Fruit fly (Drosophila melanogaster) whole organism, prepupa: Measurements from ENCODE around the gene t-cup.
A peak's percentile ranks its signal among the peaks of the same experiment; 100 is the strongest.

Experiments used
- Blimp-1 ChIP-seq: fragments of 200-800 bp; sonication (Bioruptor generic); optimal IDR thresholded peaks from 3 replicates; lab custom pipeline; 2017; ENCODE audit warnings: missing biosample characterization, missing genetic modification characterization, mild to moderate bottlenecking, moderate library complexity, missing genetic modification reagents
- CG10631 ChIP-seq: fragments of 200-800 bp; sonication (Bioruptor generic); optimal IDR thresholded peaks from 2 replicates; lab custom pipeline; 2016; ENCODE audit warnings: missing biosample characterization, missing genetic modification characterization
- CG11294 ChIP-seq: fragments of 200-800 bp; sonication (Bioruptor generic); IDR thresholded peaks from 2 replicates; pipeline ENCODE4 v1.3.6; 2022; ENCODE audit warnings: missing biosample characterization, missing genetic modification characterization
- CG11762 ChIP-seq: fragments of 200-800 bp; sonication (Bioruptor generic); optimal IDR thresholded peaks from 3 replicates; lab custom pipeline; 2016; ENCODE audit warnings: missing biosample characterization, missing genetic modification characterization; ENCODE audit not compliant: insufficient read depth
- CG11902 ChIP-seq: fragments of 200-800 bp; sonication (Bioruptor generic); optimal IDR thresholded peaks from 3 replicates; lab custom pipeline; 2016; ENCODE audit warnings: missing biosample characterization, missing genetic modification characterization
- CG15336 ChIP-seq: fragments of 200-800 bp; sonication (Bioruptor generic); IDR thresholded peaks from 2 replicates; pipeline ENCODE4 v1.3.6; 2022; ENCODE audit warnings: missing biosample characterization, missing genetic modification characterization
- CG1621 ChIP-seq: fragments of 200-800 bp; sonication (Bioruptor generic); optimal IDR thresholded peaks from 3 replicates; lab custom pipeline; 2018; ENCODE audit warnings: missing biosample characterization, mild to moderate bottlenecking, missing genetic modification characterization
- CG16779 ChIP-seq: fragments of 200-800 bp; sonication (Bioruptor generic); optimal IDR thresholded peaks from 3 replicates; lab custom pipeline; 2017; ENCODE audit warnings: missing biosample characterization, mild to moderate bottlenecking, missing genetic modification characterization
- CG3032 ChIP-seq: fragments of 200-800 bp; optimal IDR thresholded peaks from 2 replicates; lab custom pipeline; 2019; ENCODE audit warnings: missing biosample characterization, mild to moderate bottlenecking, missing genetic modification characterization, moderate library complexity
- CG32006 ChIP-seq: fragments of 200-800 bp; sonication (Bioruptor generic); optimal IDR thresholded peaks from 3 replicates; lab custom pipeline; 2017; ENCODE audit warnings: missing biosample characterization, mild to moderate bottlenecking, missing genetic modification characterization
- CG34406 ChIP-seq: fragments of 200-800 bp; sonication (Bioruptor generic); optimal IDR thresholded peaks from 3 replicates; lab custom pipeline; 2016; ENCODE audit warnings: missing biosample characterization, missing genetic modification characterization
- CG3919 ChIP-seq: fragments of 200-800 bp; sonication (Bioruptor generic); optimal IDR thresholded peaks from 3 replicates; lab custom pipeline; 2016; ENCODE audit warnings: missing biosample characterization, missing genetic modification characterization
- CG4318 ChIP-seq: fragments of 200-800 bp; sonication (Bioruptor generic); optimal IDR thresholded peaks from 3 replicates; lab custom pipeline; 2017; ENCODE audit warnings: missing biosample characterization, mild to moderate bottlenecking, missing genetic modification characterization
- CG6163 ChIP-seq: fragments of 200-800 bp; sonication (Bioruptor generic); IDR thresholded peaks from 3 replicates; pipeline ENCODE4 v1.3.6; 2022; ENCODE audit warnings: missing biosample characterization, missing genetic modification characterization
- CG7368 ChIP-seq: fragments of 200-800 bp; sonication (Bioruptor generic); optimal IDR thresholded peaks from 3 replicates; lab custom pipeline; 2016; ENCODE audit warnings: missing biosample characterization, missing genetic modification characterization
- CG8119 ChIP-seq: fragments of 200-800 bp; sonication (Bioruptor generic); IDR thresholded peaks from 3 replicates; pipeline ENCODE4 v1.3.6; 2022; ENCODE audit warnings: missing biosample characterization, missing genetic modification characterization
- CG8632 ChIP-seq: fragments of 200-800 bp; sonication (Bioruptor generic); optimal IDR thresholded peaks from 3 replicates; lab custom pipeline; 2016; ENCODE audit warnings: missing biosample characterization, missing genetic modification characterization
- CG9139 ChIP-seq: fragments of 200-800 bp; sonication (Bioruptor generic); optimal IDR thresholded peaks from 3 replicates; lab custom pipeline; 2017; ENCODE audit warnings: missing biosample characterization, mild to moderate bottlenecking, missing genetic modification characterization
- Eip78C ChIP-seq: fragments of 200-800 bp; sonication (Bioruptor generic); peaks from one replicate; lab custom pipeline; 2016; ENCODE audit warnings: missing biosample characterization, missing genetic modification characterization
- Eip93F ChIP-seq: fragments of 200-800 bp; sonication (Bioruptor generic); optimal IDR thresholded peaks from 2 replicates; lab custom pipeline; 2016; ENCODE audit warnings: missing biosample characterization, mild to moderate bottlenecking, missing genetic modification characterization
- Ets21C ChIP-seq: fragments of 200-800 bp; sonication (Bioruptor generic); optimal IDR thresholded peaks from 3 replicates; lab custom pipeline; 2016; ENCODE audit warnings: missing biosample characterization, missing genetic modification characterization
- Gug ChIP-seq: fragments of 200-800 bp; sonication (Bioruptor generic); IDR thresholded peaks from 2 replicates; pipeline ENCODE4 v1.3.6; 2022; ENCODE audit warnings: missing biosample characterization, missing genetic modification characterization
- Hr38 ChIP-seq: sonication (Bioruptor generic); optimal IDR thresholded peaks from 2 replicates; lab custom pipeline; 2016; ENCODE audit warnings: missing biosample characterization, missing genetic modification characterization
- Hr4 ChIP-seq: fragments of 200-800 bp; sonication (Bioruptor generic); optimal IDR thresholded peaks from 3 replicates; lab custom pipeline; 2016; ENCODE audit warnings: missing biosample characterization, missing genetic modification characterization
- Met ChIP-seq: fragments of 200-800 bp; sonication (Bioruptor generic); optimal IDR thresholded peaks from 3 replicates; lab custom pipeline; 2016; ENCODE audit warnings: missing biosample characterization, missing genetic modification characterization
- OdsH ChIP-seq: fragments of 200-800 bp; sonication (Bioruptor generic); optimal IDR thresholded peaks from 3 replicates; lab custom pipeline; 2016; ENCODE audit warnings: missing biosample characterization, missing genetic modification characterization
- Smox ChIP-seq: fragments of 200-800 bp; sonication (Bioruptor generic); optimal IDR thresholded peaks from 3 replicates; lab custom pipeline; 2016; ENCODE audit warnings: missing biosample characterization, missing genetic modification characterization
- Sox102F ChIP-seq: fragments of 200-800 bp; sonication (Bioruptor generic); optimal IDR thresholded peaks from 2 replicates; lab custom pipeline; 2016; ENCODE audit warnings: missing biosample characterization, mild to moderate bottlenecking, missing genetic modification characterization
- Sox14 ChIP-seq: fragments of 200-800 bp; sonication (Bioruptor generic); optimal IDR thresholded peaks from 3 replicates; lab custom pipeline; 2016; ENCODE audit warnings: missing biosample characterization, missing genetic modification characterization
- achi ChIP-seq: fragments of 200-800 bp; sonication (Bioruptor generic); optimal IDR thresholded peaks from 3 replicates; lab custom pipeline; 2016; ENCODE audit warnings: missing biosample characterization, missing genetic modification characterization
- acj6 ChIP-seq: fragments of 200-800 bp; sonication (Bioruptor generic); optimal IDR thresholded peaks from 3 replicates; lab custom pipeline; 2016; ENCODE audit warnings: missing biosample characterization, missing genetic modification characterization
- cyc ChIP-seq: fragments of 200-800 bp; sonication (Bioruptor generic); optimal IDR thresholded peaks from 3 replicates; lab custom pipeline; 2016; ENCODE audit warnings: missing biosample characterization, missing genetic modification characterization
- dac ChIP-seq: fragments of 200-800 bp; sonication (Bioruptor generic); optimal IDR thresholded peaks from 2 replicates; lab custom pipeline; 2017; ENCODE audit warnings: missing biosample characterization, mild to moderate bottlenecking, missing genetic modification characterization
- dsx ChIP-seq: fragments of 200-800 bp; optimal IDR thresholded peaks from 3 replicates; lab custom pipeline; 2019; ENCODE audit warnings: missing biosample characterization, mild to moderate bottlenecking, missing genetic modification characterization, moderate library complexity; ENCODE audit not compliant: poor library complexity, severe bottlenecking
- eg ChIP-seq: fragments of 200-800 bp; sonication (Bioruptor generic); IDR thresholded peaks from 3 replicates; pipeline ENCODE4 v1.3.6; 2022; ENCODE audit warnings: missing biosample characterization, missing genetic modification characterization
- fd85E ChIP-seq: fragments of 200-800 bp; sonication (Bioruptor generic); optimal IDR thresholded peaks from 3 replicates; lab custom pipeline; 2016; ENCODE audit warnings: missing biosample characterization, missing genetic modification characterization
- lz ChIP-seq: fragments of 200-800 bp; sonication (Bioruptor generic); optimal IDR thresholded peaks from 3 replicates; lab custom pipeline; 2016; ENCODE audit warnings: missing biosample characterization, missing genetic modification characterization
- pdm3 ChIP-seq: fragments of 200-800 bp; sonication (Bioruptor generic); optimal IDR thresholded peaks from 3 replicates; lab custom pipeline; 2016; ENCODE audit warnings: missing biosample characterization, missing genetic modification characterization
- salr ChIP-seq, 2 experiments: fragments of 200-800 bp; sonication (Bioruptor generic); optimal IDR thresholded peaks; 3 replicates each; lab custom pipeline; 2016 to 2018; ENCODE audit warnings: missing biosample characterization in 2 of 2, missing genetic modification characterization in 2 of 2, mild to moderate bottlenecking in 1 of 2
- spab ChIP-seq: fragments of 200-800 bp; sonication (Bioruptor generic); optimal IDR thresholded peaks from 2 replicates; lab custom pipeline; 2017; ENCODE audit warnings: missing biosample characterization, mild to moderate bottlenecking, missing genetic modification characterization, missing genetic modification reagents
- ss ChIP-seq, 2 experiments: fragments of 200-800 bp; sonication (Bioruptor generic); optimal IDR thresholded peaks; 2 replicates in 1 of 2; 3 replicates in 1 of 2; lab custom pipeline; 2017 to 2018; ENCODE audit warnings: mild to moderate bottlenecking in 2 of 2, missing biosample characterization in 2 of 2, missing genetic modification characterization in 2 of 2, moderate library complexity in 1 of 2
- svp ChIP-seq: fragments of 200-800 bp; sonication (Bioruptor generic); peaks from one replicate; lab custom pipeline; 2016; ENCODE audit warnings: missing biosample characterization, missing genetic modification characterization
- topi ChIP-seq: fragments of 200-800 bp; sonication (Bioruptor generic); optimal IDR thresholded peaks from 3 replicates; lab custom pipeline; 2016; ENCODE audit warnings: missing biosample characterization, missing genetic modification characterization
- vri ChIP-seq: fragments of 200-800 bp; sonication (Bioruptor generic); optimal IDR thresholded peaks from 3 replicates; lab custom pipeline; 2016; ENCODE audit warnings: missing biosample characterization, mild to moderate bottlenecking, missing genetic modification characterization

The t-cup gene

dm6 chr2L:12533671-12534402 is 36.7 kb upstream of the t-cup start:
- TF ChIP-seq Blimp-1 (GFP tag; lab: Kevin White, UChicago) = peak; percentile 62
- TF ChIP-seq vri = no peak
- TF ChIP-seq ss (GFP tag; optimal IDR thresholded peaks at IDR 0.05; lab: Kevin White, UChicago) = peak in 1 of 2 experiments; percentile 65
- no peak for TF ChIP-seq CG3032 (tag; lab: Kevin White, UChicago)
- 0 out of 3 replicates have a peak, but pooled peaks have one; percentile 12 for TF ChIP-seq CG8119
- TF ChIP-seq Sox14 = no peak
- 0 out of 2 replicates have a peak, but pooled peaks have one; percentile 15 for TF ChIP-seq CG15336 (GFP tag; lab: Robert Waterston, UW)
- TF ChIP-seq Smox (GFP tag; lab: Kevin White, UChicago) = no peak
- TF ChIP-seq CG34406 = no peak
- TF ChIP-seq CG9139 (GFP tag; lab: Kevin White, UChicago) = peak; percentile 11

- TF ChIP-seq dac (GFP tag; lab: Kevin White, UChicago) (no peak), svp (GFP tag; lab: Kevin White, UChicago) (peak; percentile 70), CG6163 (GFP tag; lab: Robert Waterston, UW) (no peak), CG11294 (no peak), vri (peak; percentile 14), Eip93F (GFP tag; lab: Kevin White, UChicago) (no peak), Eip78C (GFP tag; lab: Kevin White, UChicago) (peak; percentile 1), pdm3 (no peak)
These were observed 35.5 kb upstream of the t-cup start for dm6 chr2L:12532628-12533027.

dm6 chr2L:12529949-12530849 is 33.1 kb upstream of the t-cup start:
- TF ChIP-seq cyc (GFP tag; lab: Kevin White, UChicago) (no peak), CG9139 (GFP tag; lab: Kevin White, UChicago) (no peak), Hr4 (GFP tag; lab: Kevin White, UChicago) (peak; percentile 56), Gug (GFP tag; lab: Robert Waterston, UW) (no peak), Ets21C (GFP tag; lab: Kevin White, UChicago) (no peak), Smox (GFP tag; lab: Kevin White, UChicago) (no peak), fd85E (GFP tag; lab: Kevin White, UChicago) (no peak), CG10631 (GFP tag; lab: Kevin White, UChicago) (peak; percentile 6), CG32006 (peak; percentile 67), spab (GFP tag; lab: Kevin White, UChicago) (no peak), dac (GFP tag; lab: Kevin White, UChicago) (no peak), achi (GFP tag; lab: Kevin White, UChicago) (no peak), topi (GFP tag; lab: Kevin White, UChicago) (no peak), acj6 (GFP tag; lab: Kevin White, UChicago) (peak; percentile 22), Eip78C (GFP tag; lab: Kevin White, UChicago) (peak; percentile 90), CG16779 (no peak), lz (GFP tag; lab: Kevin White, UChicago) (no peak), dsx (no peak), CG6163 (GFP tag; lab: Robert Waterston, UW) (no peak), CG3919 (GFP tag; lab: Kevin White, UChicago) (no peak), CG11762 (GFP tag; lab: Kevin White, UChicago) (peak; percentile 7), Met (GFP tag; lab: Kevin White, UChicago) (no peak), CG15336 (GFP tag; lab: Robert Waterston, UW) (peak; percentile 69), CG7368 (no peak), CG8632 (GFP tag; lab: Kevin White, UChicago) (no peak), Sox102F (GFP tag; lab: Kevin White, UChicago) (no peak), Blimp-1 (GFP tag; lab: Kevin White, UChicago) (no peak), eg (GFP tag; lab: Robert Waterston, UW) (peak; percentile 28; the same call in 1 of the 3 replicates), Hr38 (GFP tag; lab: Kevin White, UChicago) (no peak), OdsH (peak; percentile 19), salr (GFP tag; optimal IDR thresholded peaks at IDR 0.05; lab: Kevin White, UChicago) (peak in 1 of 2 experiments; percentile 30), Eip93F (GFP tag; lab: Kevin White, UChicago) (no peak), CG4318 (GFP tag; lab: Kevin White, UChicago) (peak; percentile 64), CG11902 (GFP tag; lab: Kevin White, UChicago) (no peak), CG1621 (tag; lab: Kevin White, UChicago) (no peak), svp (GFP tag; lab: Kevin White, UChicago) (no peak)
